Fruit fly (Drosophila melanogaster): Measurements from ENCODE around the gene CG33229.

The CG33229 gene

DNA sequence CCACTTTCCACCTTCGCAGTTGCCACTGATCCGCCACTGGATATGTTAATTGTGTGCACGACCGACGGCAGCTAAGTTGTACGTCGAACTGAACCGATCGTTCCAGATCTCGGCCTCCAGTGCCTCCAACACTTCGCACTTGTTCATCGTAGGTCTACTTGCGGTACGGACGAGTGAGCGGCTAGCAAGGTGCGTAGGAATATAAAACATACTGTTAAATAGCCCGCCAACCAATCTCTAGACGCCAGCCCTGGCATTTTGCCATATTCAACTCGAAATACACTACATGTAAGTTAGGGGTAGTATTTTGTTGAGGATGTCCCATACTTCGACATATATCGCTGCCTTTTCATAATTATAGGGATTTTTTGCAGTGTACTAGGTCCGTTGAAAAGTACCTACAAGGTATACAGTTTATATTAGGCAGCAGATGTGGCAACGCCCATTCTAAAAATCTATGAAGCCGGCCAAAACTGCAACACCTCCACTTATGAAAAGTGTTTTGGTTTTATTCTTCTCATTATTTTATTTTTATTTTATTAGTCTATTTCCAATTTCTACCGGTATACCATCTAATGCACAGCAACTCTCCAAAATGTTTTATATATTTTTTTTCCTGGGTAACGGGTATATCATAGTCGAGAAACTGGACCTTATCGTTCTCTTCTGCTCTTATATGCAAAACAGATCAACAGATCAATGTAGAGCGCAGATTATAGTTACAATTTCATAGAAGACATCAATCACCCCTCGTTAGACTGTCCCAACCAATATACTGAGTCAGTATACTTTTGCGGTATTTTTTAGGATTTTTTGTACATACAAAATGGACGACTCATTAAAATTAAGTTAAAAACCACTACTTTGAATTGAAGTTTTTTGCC lies at the start of gene CG33229, which contains the start of gene pyx (continued):
- peak; percentile 74 for TF ChIP-seq gcm2 (GFP tag; optimal IDR thresholded peaks at IDR 0.05)
- TF ChIP-seq CG15601 (tag; optimal IDR thresholded peaks at IDR 0.05): peak; percentile 70
- TF ChIP-seq CG6689 (GFP tag; IDR thresholded peaks at IDR 0.05): peak; percentile 80; the same call in 1 of the 2 replicates
- no peak for TF ChIP-seq lbe (GFP tag; optimal IDR thresholded peaks at IDR 0.05)
- TF ChIP-seq CG34224 (GFP tag; IDR thresholded peaks at IDR 0.05; ENCODE audit: partially characterized antibody): no peak
- TF ChIP-seq run (tag; optimal IDR thresholded peaks at IDR 0.05): no peak
- TF ChIP-seq tin (GFP tag; optimal IDR thresholded peaks at IDR 0.05): peak; percentile 87
- TF ChIP-seq CG8281 (tag; optimal IDR thresholded peaks at IDR 0.05): peak; percentile 69
- TF ChIP-seq Max (GFP tag; optimal IDR thresholded peaks at IDR 0.05): peak; percentile 82
- TF ChIP-seq Oli (tag; optimal IDR thresholded peaks at IDR 0.05): peak; percentile 87
- TF ChIP-seq chn (GFP tag; optimal IDR thresholded peaks at IDR 0.05): peak; percentile 84
- peak; percentile 57 for TF ChIP-seq ATbp (GFP tag; optimal IDR thresholded peaks at IDR 0.05)
- peak; percentile 32 for TF ChIP-seq CG10565 (GFP tag; optimal IDR thresholded peaks at IDR 0.05)
- no peak for TF ChIP-seq Doc3 (GFP tag; IDR thresholded peaks at IDR 0.05; ENCODE audit: partially characterized antibody)
- no peak for TF ChIP-seq jing (GFP tag; optimal IDR thresholded peaks at IDR 0.05)
- TF ChIP-seq CG5180 (GFP tag; optimal IDR thresholded peaks at IDR 0.05): peak; percentile 73
- TF ChIP-seq D19B (GFP tag; optimal IDR thresholded peaks at IDR 0.05): peak; percentile 78
- no peak for TF ChIP-seq CG4707 (GFP tag; optimal IDR thresholded peaks at IDR 0.05)
- peak; percentile 78 for TF ChIP-seq pum (GFP tag; optimal IDR thresholded peaks at IDR 0.05)
- TF ChIP-seq fd3F (GFP tag; optimal IDR thresholded peaks at IDR 0.05): peak; percentile 81
- TF ChIP-seq dmrt99B (tag; optimal IDR thresholded peaks at IDR 0.05): peak; percentile 81
- peak in 1 of 2 experiments; percentile 30 for TF ChIP-seq crp (GFP tag; optimal IDR thresholded peaks at IDR 0.05)
- TF ChIP-seq E2f2 (GFP tag; IDR thresholded peaks at IDR 0.05): peak; percentile 93
- TF ChIP-seq Mrtf (GFP tag; IDR thresholded peaks at IDR 0.05): peak; percentile 85
- TF ChIP-seq Atf6 (GFP tag; IDR thresholded peaks at IDR 0.05): peak; percentile 75
- TF ChIP-seq CG11093 (GFP tag; IDR thresholded peaks at IDR 0.05): peak; percentile 75
- TF ChIP-seq trem (tag; optimal IDR thresholded peaks at IDR 0.05): peak; percentile 33
- TF ChIP-seq Camta (GFP tag; optimal IDR thresholded peaks at IDR 0.05): peak; percentile 80
- TF ChIP-seq slou (GFP tag; optimal IDR thresholded peaks at IDR 0.05): peak; percentile 76
- peak; percentile 70; the same call in 1 of the 3 replicates for TF ChIP-seq H15 (GFP tag; IDR thresholded peaks at IDR 0.05)
- TF ChIP-seq klu (GFP tag; IDR thresholded peaks at IDR 0.05): peak; percentile 71; the same call in 1 of the 2 replicates
- no peak for TF ChIP-seq lov (optimal IDR thresholded peaks at IDR 0.05)
- no peak for TF ChIP-seq lov (GFP tag; IDR thresholded peaks at IDR 0.05)
- TF ChIP-seq YL-1 (GFP tag; optimal IDR thresholded peaks at IDR 0.05): no peak
- TF ChIP-seq CG12769 (tag; optimal IDR thresholded peaks at IDR 0.05): peak; percentile 80
- peak; percentile 80 for TF ChIP-seq CG10366 (GFP tag; IDR thresholded peaks at IDR 0.05)
- TF ChIP-seq Hr78 (GFP tag; optimal IDR thresholded peaks at IDR 0.05): peak in 1 of 2 experiments; percentile 40
- TF ChIP-seq CG2202 (tag; optimal IDR thresholded peaks at IDR 0.05): peak; percentile 12
- TF ChIP-seq HmgZ (tag; optimal IDR thresholded peaks at IDR 0.05): peak; percentile 56
- TF ChIP-seq disco-r (GFP tag; optimal IDR thresholded peaks at IDR 0.05): peak; percentile 75
- peak; percentile 61 for TF ChIP-seq CG2116 (GFP tag; optimal IDR thresholded peaks at IDR 0.05)
- TF ChIP-seq CG30020 (tag; optimal IDR thresholded peaks at IDR 0.05): peak; percentile 59
- peak; percentile 39 for TF ChIP-seq kah (GFP tag; optimal IDR thresholded peaks at IDR 0.05)
- peak; percentile 96 for TF ChIP-seq sens (GFP tag)
- peak; percentile 85 for TF ChIP-seq CG12942 (GFP tag; optimal IDR thresholded peaks at IDR 0.05)
- TF ChIP-seq Dad (GFP tag; optimal IDR thresholded peaks at IDR 0.05): peak; percentile 55
- TF ChIP-seq Asciz (GFP tag; optimal IDR thresholded peaks at IDR 0.05): peak; percentile 64
- no peak for TF ChIP-seq ERR (GFP tag; optimal IDR thresholded peaks at IDR 0.05)

Measured in whole organism, embryonic.